Fruit fly (Drosophila melanogaster) whole organism, embryonic: ENCODE data around the gene CG15283.

Experiments
- Abd-B ChIP-seq: fragments of 200-800 bp; sonication (Bioruptor generic); optimal IDR thresholded peaks from 2 replicates; lab custom pipeline; 2018; ENCODE audit warnings: missing biosample characterization, mild to moderate bottlenecking, missing genetic modification characterization, moderate library complexity
- CG10321 ChIP-seq: fragments of 200-800 bp; sonication (Bioruptor generic); IDR thresholded peaks from 2 replicates; pipeline ENCODE4 v1.3.6; 2022; ENCODE audit warnings: missing biosample characterization, missing genetic modification characterization
- CG10654 ChIP-seq: fragments of 200-800 bp; sonication (Bioruptor generic); optimal IDR thresholded peaks from 2 replicates; lab custom pipeline; 2016; ENCODE audit warnings: missing biosample characterization, missing genetic modification characterization
- CG11456 ChIP-seq: fragments of 200-800 bp; sonication (Bioruptor generic); IDR thresholded peaks from 3 replicates; pipeline ENCODE4 v1.3.6; 2022; ENCODE audit warnings: missing biosample characterization, missing genetic modification characterization
- CG11560 ChIP-seq: fragments of 200-800 bp; sonication (Bioruptor generic); IDR thresholded peaks from 3 replicates; pipeline ENCODE4 v1.3.6; 2022; ENCODE audit warnings: missing biosample characterization, missing genetic modification characterization
- CG12104 ChIP-seq: fragments of 200-800 bp; sonication (Bioruptor generic); optimal IDR thresholded peaks from 3 replicates; lab custom pipeline; 2016; ENCODE audit warnings: missing biosample characterization, missing genetic modification characterization
- CG13123 ChIP-seq: fragments of 200-800 bp; sonication (Bioruptor generic); optimal IDR thresholded peaks from 2 replicates; lab custom pipeline; 2016; ENCODE audit warnings: missing biosample characterization, missing genetic modification characterization
- CG15479 ChIP-seq: fragments of 200-800 bp; sonication (Bioruptor generic); optimal IDR thresholded peaks from 3 replicates; lab custom pipeline; 2019; ENCODE audit warnings: missing biosample characterization, mild to moderate bottlenecking, missing genetic modification characterization, moderate library complexity
- CG1832 ChIP-seq: fragments of 200-800 bp; sonication (Bioruptor generic); optimal IDR thresholded peaks from 2 replicates; lab custom pipeline; 2017; ENCODE audit warnings: missing biosample characterization, mild to moderate bottlenecking, missing genetic modification characterization, inconsistent platforms
- CG18476 ChIP-seq: fragments of 200-800 bp; sonication (Bioruptor generic); optimal IDR thresholded peaks from 2 replicates; lab custom pipeline; 2016; ENCODE audit warnings: missing biosample characterization, mild to moderate bottlenecking, missing genetic modification characterization
- CG18619 ChIP-seq: fragments of 200-800 bp; sonication (Bioruptor generic); optimal IDR thresholded peaks from 3 replicates; lab custom pipeline; 2017; ENCODE audit warnings: missing biosample characterization, mild to moderate bottlenecking, missing genetic modification characterization
- CG18764 ChIP-seq: fragments of 200-800 bp; sonication (Bioruptor generic); optimal IDR thresholded peaks from 3 replicates; lab custom pipeline; 2016; ENCODE audit warnings: missing biosample characterization, missing genetic modification characterization
- CG2116 ChIP-seq: fragments of 200-800 bp; sonication (Bioruptor generic); optimal IDR thresholded peaks from 3 replicates; lab custom pipeline; 2018; ENCODE audit warnings: missing biosample characterization, mild to moderate bottlenecking, missing genetic modification characterization
- CG4282 ChIP-seq: fragments of 200-800 bp; sonication (Bioruptor generic); optimal IDR thresholded peaks from 2 replicates; lab custom pipeline; 2016; ENCODE audit warnings: missing biosample characterization, missing genetic modification characterization
- CG6254 ChIP-seq: fragments of 200-800 bp; sonication (Bioruptor generic); optimal IDR thresholded peaks from 3 replicates; lab custom pipeline; 2017; ENCODE audit warnings: mild to moderate bottlenecking, missing biosample characterization, missing genetic modification reagents, missing genetic modification characterization
- CG7271 ChIP-seq: fragments of 200-800 bp; sonication (Bioruptor generic); optimal IDR thresholded peaks from 2 replicates; lab custom pipeline; 2018; ENCODE audit warnings: missing biosample characterization, mild to moderate bottlenecking, missing genetic modification characterization, moderate library complexity
- CG9797 ChIP-seq: fragments of 200-800 bp; sonication (Bioruptor generic); optimal IDR thresholded peaks from 3 replicates; lab custom pipeline; 2018; ENCODE audit warnings: missing biosample characterization, mild to moderate bottlenecking, missing genetic modification characterization
- CG9876 ChIP-seq: fragments of 200-800 bp; sonication (Bioruptor generic); optimal IDR thresholded peaks from 2 replicates; lab custom pipeline; 2016; ENCODE audit warnings: missing biosample characterization, missing genetic modification characterization
- CkIIα-i1 ChIP-seq: fragments of 200-800 bp; sonication (Bioruptor generic); IDR thresholded peaks from 2 replicates; pipeline ENCODE4 v1.3.6; 2022; ENCODE audit warnings: missing biosample characterization, missing genetic modification characterization
- Dp ChIP-seq: fragments of 200-800 bp; sonication (Bioruptor generic); optimal IDR thresholded peaks from 2 replicates; lab custom pipeline; 2018; ENCODE audit warnings: missing biosample characterization, mild to moderate bottlenecking, missing genetic modification characterization, moderate library complexity
- Eip74EF ChIP-seq, 2 experiments: fragments of 200-800 bp in 1 of 2; fragments of >200 bp in 1 of 2; sonication (Bioruptor generic) in 1 of 2; optimal IDR thresholded peaks; 2 replicates each; lab custom pipeline; 2017 to 2019; ENCODE audit warnings: missing biosample characterization in 2 of 2, missing genetic modification characterization in 2 of 2, mild to moderate bottlenecking in 1 of 2, moderate library complexity in 1 of 2
- Ets65A ChIP-seq: fragments of 200-800 bp; sonication (Bioruptor generic); peaks from one replicate; lab custom pipeline; 2016; ENCODE audit warnings: missing biosample characterization, missing genetic modification characterization
- Fer1 ChIP-seq: fragments of 200-800 bp; sonication (Bioruptor generic); optimal IDR thresholded peaks from 2 replicates; lab custom pipeline; 2017; ENCODE audit warnings: missing biosample characterization, mild to moderate bottlenecking, missing genetic modification characterization
- Gug ChIP-seq: fragments of 200-800 bp; sonication (Bioruptor generic); IDR thresholded peaks from 4 replicates; pipeline ENCODE4 v1.3.6; 2022; ENCODE audit warnings: missing biosample characterization, missing genetic modification characterization
- MBD-R2 ChIP-seq: fragments of 200-800 bp; sonication (Bioruptor generic); IDR thresholded peaks from 2 replicates; pipeline ENCODE4 v1.3.6; 2022; ENCODE audit warnings: missing biosample characterization, missing genetic modification characterization
- Opbp ChIP-seq: fragments of 200-800 bp; sonication (Bioruptor generic); IDR thresholded peaks from 3 replicates; pipeline ENCODE4 v1.3.6; 2022; ENCODE audit warnings: missing biosample characterization, missing genetic modification characterization; ENCODE audit not compliant: partially characterized antibody
- Pdp1 ChIP-seq, 2 experiments: fragments of 200-800 bp; sonication (Bioruptor generic); optimal IDR thresholded peaks; 3 replicates each; lab custom pipeline; 2016; ENCODE audit warnings: missing biosample characterization in 2 of 2, missing genetic modification characterization in 2 of 2, mild to moderate bottlenecking in 1 of 2, moderate library complexity in 1 of 2
- Rx ChIP-seq: fragments of 200-800 bp; sonication (Bioruptor generic); IDR thresholded peaks from 2 replicates; pipeline ENCODE4 v1.3.6; 2022; ENCODE audit warnings: missing biosample characterization, missing genetic modification characterization
- Side ChIP-seq: fragments of 200-800 bp; sonication (Bioruptor generic); optimal IDR thresholded peaks from 2 replicates; lab custom pipeline; 2016; ENCODE audit warnings: missing biosample characterization, missing genetic modification characterization
- Usf ChIP-seq: fragments of 200-800 bp; sonication (Bioruptor generic); optimal IDR thresholded peaks from 2 replicates; lab custom pipeline; 2017; ENCODE audit warnings: missing genotype, missing biosample characterization, missing genetic modification characterization
- abd-A ChIP-seq: fragments of 200-800 bp; sonication (Bioruptor generic); optimal IDR thresholded peaks from 3 replicates; lab custom pipeline; 2019; ENCODE audit warnings: missing biosample characterization, mild to moderate bottlenecking, missing genetic modification characterization, moderate library complexity
- bsh ChIP-seq, 2 experiments: fragments of 200-800 bp; sonication (Bioruptor generic); optimal IDR thresholded peaks; 2 replicates each; lab custom pipeline; 2017 to 2018; ENCODE audit warnings: mild to moderate bottlenecking in 2 of 2, missing biosample characterization in 2 of 2, missing genetic modification characterization in 2 of 2, moderate library complexity in 1 of 2
- cad ChIP-seq: fragments of >200 bp; optimal IDR thresholded peaks from 2 replicates; lab custom pipeline; 2017; ENCODE audit warnings: missing biosample characterization, missing genetic modification characterization
- dimm ChIP-seq: fragments of 200-800 bp; sonication (Bioruptor generic); IDR thresholded peaks from 2 replicates; pipeline ENCODE4 v1.3.6; 2022; ENCODE audit warnings: missing biosample characterization, missing genetic modification characterization
- dmrt99B ChIP-seq: fragments of 200-800 bp; sonication (Bioruptor generic); optimal IDR thresholded peaks from 2 replicates; lab custom pipeline; 2018; ENCODE audit warnings: missing biosample characterization, mild to moderate bottlenecking, missing genetic modification characterization, moderate library complexity
- eve ChIP-seq, 2 experiments: fragments of >200 bp; optimal IDR thresholded peaks; 2 replicates each; lab custom pipeline; 2017; ENCODE audit warnings: missing biosample characterization in 2 of 2, missing genetic modification characterization in 2 of 2
- gcm2 ChIP-seq: fragments of 200-800 bp; sonication (Bioruptor generic); optimal IDR thresholded peaks from 2 replicates; lab custom pipeline; 2016; ENCODE audit warnings: missing biosample characterization, missing genetic modification characterization
- hbn ChIP-seq: fragments of 200-800 bp; sonication (Bioruptor generic); IDR thresholded peaks from 2 replicates; pipeline ENCODE4 v1.3.6; 2022; ENCODE audit warnings: missing biosample characterization, missing genetic modification characterization; ENCODE audit not compliant: partially characterized antibody
- lola ChIP-seq, 3 experiments: fragments of >200 bp in 2 of 3; fragments of 200-800 bp in 1 of 3; sonication (Bioruptor generic) in 1 of 3; optimal IDR thresholded peaks; 2 replicates each; lab custom pipeline; 2017 to 2019; ENCODE audit warnings: missing biosample characterization in 3 of 3, missing genetic modification characterization in 3 of 3, mild to moderate bottlenecking in 1 of 3, moderate library complexity in 1 of 3
- maf-S ChIP-seq: fragments of 200-800 bp; sonication (Bioruptor generic); optimal IDR thresholded peaks from 2 replicates; lab custom pipeline; 2016; ENCODE audit warnings: missing biosample characterization, missing genetic modification characterization
- pfk ChIP-seq: fragments of 200-800 bp; sonication (Bioruptor generic); optimal IDR thresholded peaks from 2 replicates; lab custom pipeline; 2018; ENCODE audit warnings: missing biosample characterization, mild to moderate bottlenecking, missing genetic modification characterization, moderate library complexity
- sens ChIP-seq: fragments of 200-800 bp; sonication (Bioruptor generic); peaks from one replicate; lab custom pipeline; 2016; ENCODE audit warnings: missing biosample characterization, missing genetic modification characterization
- sima ChIP-seq: fragments of 200-800 bp; sonication (Bioruptor generic); optimal IDR thresholded peaks from 2 replicates; lab custom pipeline; 2016; ENCODE audit warnings: missing biosample characterization, missing genetic modification characterization
- sr ChIP-seq: fragments of 200-800 bp; sonication (Bioruptor generic); IDR thresholded peaks from 3 replicates; pipeline ENCODE4 v1.3.6; 2022; ENCODE audit warnings: missing biosample characterization, missing genetic modification characterization
- sug ChIP-seq: fragments of 200-800 bp; optimal IDR thresholded peaks from 2 replicates; lab custom pipeline; 2019; ENCODE audit warnings: missing biosample characterization, mild to moderate bottlenecking, missing genetic modification characterization, moderate library complexity
- tll ChIP-seq, 2 experiments: fragments of 200-800 bp in 1 of 2; fragments of >200 bp in 1 of 2; sonication (Bioruptor generic) in 1 of 2; optimal IDR thresholded peaks; 2 replicates each; lab custom pipeline; 2017 to 2019; ENCODE audit warnings: missing biosample characterization in 2 of 2, missing genetic modification characterization in 2 of 2, mild to moderate bottlenecking in 1 of 2, moderate library complexity in 1 of 2
- ttk ChIP-seq: fragments of 200-800 bp; sonication (Bioruptor generic); IDR thresholded peaks from 2 replicates; pipeline ENCODE4 v2.1.2; 2022; ENCODE audit warnings: missing biosample characterization, missing genetic modification characterization
- twi ChIP-seq: fragments of 200-800 bp; optimal IDR thresholded peaks from 2 replicates; lab custom pipeline; 2019; ENCODE audit warnings: missing biosample characterization, mild to moderate bottlenecking, missing genetic modification characterization, moderate library complexity
- zen ChIP-seq: fragments of 200-800 bp; sonication (Bioruptor generic); optimal IDR thresholded peaks from 3 replicates; lab custom pipeline; 2018; ENCODE audit warnings: missing biosample characterization, mild to moderate bottlenecking, missing genetic modification characterization, moderate library complexity

CG15283 gene

dm6 chr2L:14488866-14489462, 38.2 kb upstream of the CG15283 start:
- TF ChIP-seq CG7271 (tag; lab: Kevin White, UChicago) (peak; percentile 60), CG18476 (GFP tag; lab: Kevin White, UChicago) (no peak), cad (GFP tag; lab: Kevin White, UChicago) (peak; percentile 95), CG18764 (GFP tag; lab: Kevin White, UChicago) (no peak), tll (GFP tag; optimal IDR thresholded peaks at IDR 0.05; lab: Kevin White, UChicago) (peak in 1 of 2 experiments; percentile 86), CkIIα-i1 (no peak), Pdp1 (GFP tag; optimal IDR thresholded peaks at IDR 0.05; lab: Kevin White, UChicago) (no peak), gcm2 (GFP tag; lab: Kevin White, UChicago) (no peak), Fer1 (GFP tag; lab: Kevin White, UChicago) (no peak), dmrt99B (no peak), CG9876 (GFP tag; lab: Kevin White, UChicago) (no peak), CG15479 (GFP tag; lab: Kevin White, UChicago) (peak; percentile 85), twi (tag; lab: Kevin White, UChicago) (peak; percentile 11), zen (tag; lab: Kevin White, UChicago) (peak; percentile 81), Rx (GFP tag; lab: Robert Waterston, UW) (no peak), CG2116 (GFP tag; lab: Kevin White, UChicago) (no peak), pfk (GFP tag; lab: Kevin White, UChicago) (no peak), bsh (GFP tag; optimal IDR thresholded peaks at IDR 0.05; lab: Kevin White, UChicago) (no peak), sr (GFP tag; lab: Robert Waterston, UW) (no peak), maf-S (GFP tag; lab: Kevin White, UChicago) (no peak), CG10654 (GFP tag; lab: Kevin White, UChicago) (no peak), CG12104 (GFP tag; lab: Kevin White, UChicago) (no peak), sug (tag; lab: Kevin White, UChicago) (no peak), Abd-B (no peak), ttk (no peak), CG6254 (GFP tag; lab: Kevin White, UChicago) (no peak), CG18619 (GFP tag; lab: Kevin White, UChicago) (no peak)
- TF ChIP-seq, all 482 proteins: peak for 6

dm6 chr2L:14488083-14488482, 37.4 kb upstream of the CG15283 start:
- TF ChIP-seq Ets65A: peak; percentile 86
- TF ChIP-seq Opbp (GFP tag; lab: Robert Waterston, UW): no peak
- TF ChIP-seq CG11456 (GFP tag; lab: Robert Waterston, UW): no peak
- no peak for TF ChIP-seq Eip74EF (GFP tag; optimal IDR thresholded peaks at IDR 0.05; lab: Kevin White, UChicago)
- TF ChIP-seq hbn: no peak
- TF ChIP-seq tll (GFP tag; optimal IDR thresholded peaks at IDR 0.05; lab: Kevin White, UChicago): peak in 1 of 2 experiments; percentile 22
- TF ChIP-seq dimm (GFP tag; lab: Robert Waterston, UW): no peak
- no peak for TF ChIP-seq CG10321 (GFP tag; lab: Robert Waterston, UW)
- no peak for TF ChIP-seq Dp (GFP tag; lab: Kevin White, UChicago)
- TF ChIP-seq CG4282 (GFP tag; lab: Kevin White, UChicago): no peak
- TF ChIP-seq Side (GFP tag; lab: Kevin White, UChicago): no peak
- TF ChIP-seq MBD-R2 (GFP tag; lab: Robert Waterston, UW): no peak
- no peak for TF ChIP-seq sima (GFP tag; lab: Kevin White, UChicago)
- TF ChIP-seq CG9797: no peak
- no peak for TF ChIP-seq CG11560 (tag; lab: Robert Waterston, UW)
- no peak for TF ChIP-seq Usf (GFP tag; lab: Kevin White, UChicago)
- peak; percentile 17 for TF ChIP-seq sens (GFP tag; lab: Kevin White, UChicago)
- no peak for TF ChIP-seq lola (GFP tag; optimal IDR thresholded peaks at IDR 0.05; lab: Kevin White, UChicago)
- TF ChIP-seq Gug: no peak
- no peak for TF ChIP-seq CG10654 (GFP tag; lab: Kevin White, UChicago)
- peak; percentile 70 for TF ChIP-seq abd-A (tag; lab: Kevin White, UChicago)
- TF ChIP-seq CG13123: no peak
- no peak for TF ChIP-seq CG1832 (GFP tag; lab: Kevin White, UChicago)
- TF ChIP-seq eve (GFP tag; optimal IDR thresholded peaks at IDR 0.05; lab: Kevin White, UChicago): no peak
